Fruit fly (Drosophila melanogaster) S2 (cell line): ENCODE data around the gene CG6621.

Experiments used
- CG8478 ChIP-seq: fragments of >200 bp; optimal IDR thresholded peaks from 2 replicates; lab custom pipeline; 2018
- CTCF ChIP-seq, 2 experiments: fragments of >200 bp; optimal IDR thresholded peaks; 2 replicates each; lab custom pipeline; 2018

Gene CG6621

DNA sequence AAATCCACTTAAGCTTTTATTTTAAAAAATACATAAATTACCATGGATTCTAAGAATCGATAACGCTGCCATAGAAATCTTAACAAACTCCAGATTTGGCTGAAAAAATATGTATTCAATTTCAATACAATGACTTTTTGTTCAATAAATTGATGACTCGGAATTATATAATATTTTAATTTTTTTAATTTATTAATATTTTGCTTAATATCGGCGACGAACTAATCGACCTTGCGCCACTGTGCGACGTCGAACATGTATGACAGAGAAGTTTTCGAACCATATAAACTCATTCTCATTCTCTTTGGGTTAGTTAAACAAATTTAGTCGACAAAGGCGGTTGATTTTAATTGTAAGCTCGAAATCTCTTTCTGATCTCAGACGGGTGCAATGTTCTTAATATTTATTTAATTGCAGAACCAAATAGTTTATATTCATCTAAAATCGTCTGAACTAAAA, 43.8 kb downstream of the CG6621 start, which contains the start of gene CG42394:
TSS of gene CG42394 (plus strand) at position 311 of the 459 bp plus-strand sequence.
- TF ChIP-seq CG8478 (lab: Kevin White, UChicago) (no peak), CTCF (optimal IDR thresholded peaks at IDR 0.05; lab: Kevin White, UChicago) (no peak)

dm6 chr3R:10842422-10842821, 50.9 kb downstream of the CG6621 start:
- no peak for TF ChIP-seq CTCF (optimal IDR thresholded peaks at IDR 0.05; lab: Kevin White, UChicago)
- no peak for TF ChIP-seq CG8478 (lab: Kevin White, UChicago)
